Fruit fly (Drosophila melanogaster) whole organism, embryonic: ENCODE measurements around the gene CG33784.

Experiments
- CG10565 ChIP-seq: fragments of 200-800 bp; sonication (Bioruptor generic); optimal IDR thresholded peaks from 3 replicates; lab custom pipeline; 2016; ENCODE audit warnings: missing biosample characterization, mild to moderate bottlenecking, missing genetic modification characterization
- CG10654 ChIP-seq: fragments of 200-800 bp; sonication (Bioruptor generic); optimal IDR thresholded peaks from 2 replicates; lab custom pipeline; 2016; ENCODE audit warnings: missing biosample characterization, missing genetic modification characterization
- CG11247 ChIP-seq: fragments of 200-800 bp; sonication (Bioruptor generic); IDR thresholded peaks from 2 replicates; pipeline ENCODE4 v1.3.6; 2022; ENCODE audit warnings: missing biosample characterization, missing genetic modification characterization
- CG12299 ChIP-seq: fragments of 200-800 bp; sonication (Bioruptor generic); optimal IDR thresholded peaks from 2 replicates; lab custom pipeline; 2018; ENCODE audit warnings: missing biosample characterization, mild to moderate bottlenecking, missing genetic modification characterization
- CG12942 ChIP-seq: fragments of 200-800 bp; sonication (Bioruptor generic); optimal IDR thresholded peaks from 3 replicates; lab custom pipeline; 2016; ENCODE audit warnings: missing biosample characterization, missing genetic modification characterization
- CG14441 ChIP-seq: fragments of 200-800 bp; sonication (Bioruptor generic); IDR thresholded peaks from 2 replicates; pipeline ENCODE4 v1.3.6; 2022; ENCODE audit warnings: missing biosample characterization, missing genetic modification characterization
- CG15269 ChIP-seq: fragments of 200-800 bp; sonication (Bioruptor generic); optimal IDR thresholded peaks from 2 replicates; lab custom pipeline; 2018; ENCODE audit warnings: missing biosample characterization, mild to moderate bottlenecking, missing genetic modification characterization, moderate library complexity
- CG16779 ChIP-seq: fragments of 200-800 bp; sonication (Bioruptor generic); IDR thresholded peaks from 2 replicates; pipeline ENCODE4 v1.3.6; 2022; ENCODE audit warnings: missing biosample characterization, missing genetic modification characterization
- CG16813 ChIP-seq: fragments of 200-800 bp; sonication (Bioruptor generic); IDR thresholded peaks from 3 replicates; pipeline ENCODE4 v1.3.6; 2022; ENCODE audit warnings: missing biosample characterization, missing genetic modification characterization; ENCODE audit not compliant: partially characterized antibody
- CG16815 ChIP-seq: fragments of 200-800 bp; sonication (Bioruptor generic); optimal IDR thresholded peaks from 3 replicates; lab custom pipeline; 2017; ENCODE audit warnings: missing biosample characterization, mild to moderate bottlenecking, missing genetic modification characterization
- CG2875 ChIP-seq: fragments of 200-800 bp; sonication (Bioruptor generic); optimal IDR thresholded peaks from 2 replicates; lab custom pipeline; 2017; ENCODE audit warnings: missing biosample characterization, mild to moderate bottlenecking, missing genetic modification characterization, missing genetic modification reagents
- CG3065 ChIP-seq: fragments of 200-800 bp; sonication (Bioruptor generic); optimal IDR thresholded peaks from 2 replicates; lab custom pipeline; 2016; ENCODE audit warnings: missing biosample characterization, missing genetic modification characterization
- CG3281 ChIP-seq: fragments of 200-800 bp; sonication (Bioruptor generic); optimal IDR thresholded peaks from 3 replicates; lab custom pipeline; 2017; ENCODE audit warnings: missing biosample characterization, mild to moderate bottlenecking, missing genetic modification characterization
- CG33213 ChIP-seq: fragments of 200-800 bp; sonication (Bioruptor generic); optimal IDR thresholded peaks from 3 replicates; lab custom pipeline; 2016; ENCODE audit warnings: missing biosample characterization, missing genetic modification characterization
- CG43689 ChIP-seq: fragments of 200-800 bp; sonication (Bioruptor generic); IDR thresholded peaks from 2 replicates; pipeline ENCODE4 v1.3.6; 2022; ENCODE audit warnings: missing biosample characterization, missing genetic modification characterization
- CG4820 ChIP-seq: fragments of 200-800 bp; sonication (Bioruptor generic); optimal IDR thresholded peaks from 3 replicates; lab custom pipeline; 2016; ENCODE audit warnings: missing biosample characterization, missing genetic modification characterization
- CG7786 ChIP-seq: fragments of 200-800 bp; sonication (Bioruptor generic); optimal IDR thresholded peaks from 2 replicates; lab custom pipeline; 2016; ENCODE audit warnings: missing biosample characterization, missing genetic modification characterization
- CG7987 ChIP-seq: fragments of 200-800 bp; sonication (Bioruptor generic); optimal IDR thresholded peaks from 2 replicates; lab custom pipeline; 2018; ENCODE audit warnings: missing biosample characterization, mild to moderate bottlenecking, missing genetic modification characterization, moderate library complexity
- CG9797 ChIP-seq: fragments of 200-800 bp; sonication (Bioruptor generic); optimal IDR thresholded peaks from 3 replicates; lab custom pipeline; 2018; ENCODE audit warnings: missing biosample characterization, mild to moderate bottlenecking, missing genetic modification characterization
- CG9876 ChIP-seq: fragments of 200-800 bp; sonication (Bioruptor generic); optimal IDR thresholded peaks from 2 replicates; lab custom pipeline; 2016; ENCODE audit warnings: missing biosample characterization, missing genetic modification characterization
- CTCF ChIP-seq: fragments of 200-800 bp; sonication (Bioruptor generic); optimal IDR thresholded peaks from 2 replicates; lab custom pipeline; 2017; ENCODE audit warnings: missing biosample characterization, mild to moderate bottlenecking, missing genetic modification characterization, moderate library complexity
- D ChIP-seq, 2 experiments: fragments of 200-800 bp in 1 of 2; fragments of >200 bp in 1 of 2; sonication (Bioruptor generic) in 1 of 2; optimal IDR thresholded peaks; 2 replicates in 1 of 2; 3 replicates in 1 of 2; lab custom pipeline; 2017; ENCODE audit warnings: mild to moderate bottlenecking in 1 of 2, missing biosample characterization in 1 of 2, missing genetic modification characterization in 1 of 2, missing genetic modification reagents in 1 of 2
- D19A ChIP-seq: fragments of 200-800 bp; optimal IDR thresholded peaks from 3 replicates; lab custom pipeline; 2019; ENCODE audit warnings: missing biosample characterization, mild to moderate bottlenecking, missing genetic modification characterization, moderate library complexity
- Dek ChIP-seq: fragments of 200-800 bp; sonication (Bioruptor generic); optimal IDR thresholded peaks from 3 replicates; lab custom pipeline; 2019; ENCODE audit warnings: missing biosample characterization, mild to moderate bottlenecking, missing genetic modification characterization, moderate library complexity
- Dip2 ChIP-seq: fragments of 200-800 bp; sonication (Bioruptor generic); IDR thresholded peaks from 2 replicates; pipeline ENCODE4 v1.3.6; 2022; ENCODE audit warnings: missing biosample characterization, missing genetic modification characterization
- Hey ChIP-seq: fragments of 200-800 bp; sonication (Bioruptor generic); optimal IDR thresholded peaks from 3 replicates; lab custom pipeline; 2018; ENCODE audit warnings: missing biosample characterization, mild to moderate bottlenecking, missing genetic modification characterization
- Kr ChIP-seq: fragments of 200-800 bp; sonication (Bioruptor generic); optimal IDR thresholded peaks from 2 replicates; lab custom pipeline; 2017; ENCODE audit warnings: missing biosample characterization, mild to moderate bottlenecking, missing genetic modification characterization
- Neu2 ChIP-seq: fragments of 200-800 bp; sonication (Bioruptor generic); optimal IDR thresholded peaks from 3 replicates; lab custom pipeline; 2016; ENCODE audit warnings: missing biosample characterization, missing genetic modification characterization, borderline replicate concordance
- Nf-YC ChIP-seq: fragments of 200-800 bp; optimal IDR thresholded peaks from 3 replicates; lab custom pipeline; 2019; ENCODE audit warnings: missing biosample characterization, mild to moderate bottlenecking, missing genetic modification characterization, moderate library complexity
- Ptx1 ChIP-seq: fragments of 200-800 bp; sonication (Bioruptor generic); IDR thresholded peaks from 2 replicates; pipeline ENCODE4 v1.3.6; 2022; ENCODE audit warnings: missing biosample characterization, missing genetic modification characterization
- Sry-δ ChIP-seq: fragments of 200-800 bp; sonication (Bioruptor generic); optimal IDR thresholded peaks from 2 replicates; lab custom pipeline; 2016; ENCODE audit warnings: missing biosample characterization, missing genetic modification characterization
- Xrp1 ChIP-seq: fragments of 200-800 bp; sonication (Bioruptor generic); IDR thresholded peaks from 2 replicates; pipeline ENCODE4 v1.3.6; 2022; ENCODE audit warnings: missing biosample characterization, missing genetic modification characterization
- ab ChIP-seq: fragments of 200-800 bp; sonication (Bioruptor generic); optimal IDR thresholded peaks from 2 replicates; lab custom pipeline; 2016; ENCODE audit warnings: missing biosample characterization, missing genetic modification characterization
- ase ChIP-seq: fragments of 200-800 bp; sonication (Bioruptor generic); IDR thresholded peaks from 3 replicates; pipeline ENCODE4 v1.3.6; 2022; ENCODE audit warnings: missing biosample characterization, missing genetic modification characterization
- bigmax ChIP-seq: fragments of 200-800 bp; sonication (Bioruptor generic); optimal IDR thresholded peaks from 2 replicates; lab custom pipeline; 2018; ENCODE audit warnings: missing biosample characterization, mild to moderate bottlenecking, missing genetic modification characterization
- crol ChIP-seq: fragments of 200-800 bp; sonication (Bioruptor generic); IDR thresholded peaks from 2 replicates; pipeline ENCODE4 v1.3.6; 2022; ENCODE audit warnings: missing biosample characterization, missing genetic modification characterization
- exex ChIP-seq: fragments of 200-800 bp; sonication (Bioruptor generic); optimal IDR thresholded peaks from 4 replicates; lab custom pipeline; 2018; ENCODE audit warnings: missing biosample characterization, mild to moderate bottlenecking, missing genetic modification characterization, moderate library complexity
- fd64A ChIP-seq: fragments of 200-800 bp; sonication (Bioruptor generic); optimal IDR thresholded peaks from 3 replicates; lab custom pipeline; 2018; ENCODE audit warnings: missing biosample characterization, mild to moderate bottlenecking, missing genetic modification characterization
- grau ChIP-seq: fragments of 200-800 bp; optimal IDR thresholded peaks from 3 replicates; lab custom pipeline; 2019; ENCODE audit warnings: missing biosample characterization, mild to moderate bottlenecking, missing genetic modification characterization, moderate library complexity
- grn ChIP-seq: fragments of 200-800 bp; sonication (Bioruptor generic); optimal IDR thresholded peaks from 3 replicates; lab custom pipeline; 2017; ENCODE audit warnings: missing biosample characterization, missing genetic modification characterization
- hkb ChIP-seq, 2 experiments: fragments of 200-800 bp in 1 of 2; fragments of >200 bp in 1 of 2; sonication (Bioruptor generic) in 1 of 2; IDR thresholded peaks in 1 of 2; optimal IDR thresholded peaks in 1 of 2; 2 replicates each; pipeline versions ENCODE4 v1.3.6 to Lab custom; 2017 to 2022; ENCODE audit warnings: missing biosample characterization in 1 of 2, missing genetic modification characterization in 1 of 2
- insv ChIP-seq, 2 experiments: fragments of 200-800 bp; sonication (Bioruptor generic); optimal IDR thresholded peaks; 3 replicates each; lab custom pipeline; 2016 to 2018; ENCODE audit warnings: missing biosample characterization in 2 of 2, missing genetic modification characterization in 2 of 2
- knrl ChIP-seq: fragments of 200-800 bp; sonication (Bioruptor generic); IDR thresholded peaks from 3 replicates; pipeline ENCODE4 v1.3.6; 2022; ENCODE audit warnings: missing biosample characterization, missing genetic modification characterization; ENCODE audit not compliant: partially characterized antibody
- nmo ChIP-seq: fragments of 200-800 bp; sonication (Bioruptor generic); optimal IDR thresholded peaks from 2 replicates; lab custom pipeline; 2018; ENCODE audit warnings: missing biosample characterization, mild to moderate bottlenecking, missing genetic modification characterization, moderate library complexity
- nom ChIP-seq: fragments of 200-800 bp; sonication (Bioruptor generic); optimal IDR thresholded peaks from 2 replicates; lab custom pipeline; 2017; ENCODE audit warnings: missing biosample characterization, missing genetic modification characterization, mild to moderate bottlenecking, moderate library complexity, missing genetic modification reagents
- ranshi ChIP-seq: fragments of 200-800 bp; sonication (Bioruptor generic); IDR thresholded peaks from 2 replicates; pipeline ENCODE4 v1.3.6; 2022; ENCODE audit warnings: missing biosample characterization, missing genetic modification characterization
- sima ChIP-seq: fragments of 200-800 bp; sonication (Bioruptor generic); optimal IDR thresholded peaks from 2 replicates; lab custom pipeline; 2016; ENCODE audit warnings: missing biosample characterization, missing genetic modification characterization
- tap ChIP-seq: fragments of 200-800 bp; optimal IDR thresholded peaks from 3 replicates; lab custom pipeline; 2019; ENCODE audit warnings: missing biosample characterization, mild to moderate bottlenecking, missing genetic modification characterization, moderate library complexity
- wek ChIP-seq: fragments of 200-800 bp; sonication (Bioruptor generic); optimal IDR thresholded peaks from 3 replicates; lab custom pipeline; 2018; ENCODE audit warnings: missing biosample characterization, mild to moderate bottlenecking, missing genetic modification characterization, moderate library complexity

CG33784 gene

DNA sequence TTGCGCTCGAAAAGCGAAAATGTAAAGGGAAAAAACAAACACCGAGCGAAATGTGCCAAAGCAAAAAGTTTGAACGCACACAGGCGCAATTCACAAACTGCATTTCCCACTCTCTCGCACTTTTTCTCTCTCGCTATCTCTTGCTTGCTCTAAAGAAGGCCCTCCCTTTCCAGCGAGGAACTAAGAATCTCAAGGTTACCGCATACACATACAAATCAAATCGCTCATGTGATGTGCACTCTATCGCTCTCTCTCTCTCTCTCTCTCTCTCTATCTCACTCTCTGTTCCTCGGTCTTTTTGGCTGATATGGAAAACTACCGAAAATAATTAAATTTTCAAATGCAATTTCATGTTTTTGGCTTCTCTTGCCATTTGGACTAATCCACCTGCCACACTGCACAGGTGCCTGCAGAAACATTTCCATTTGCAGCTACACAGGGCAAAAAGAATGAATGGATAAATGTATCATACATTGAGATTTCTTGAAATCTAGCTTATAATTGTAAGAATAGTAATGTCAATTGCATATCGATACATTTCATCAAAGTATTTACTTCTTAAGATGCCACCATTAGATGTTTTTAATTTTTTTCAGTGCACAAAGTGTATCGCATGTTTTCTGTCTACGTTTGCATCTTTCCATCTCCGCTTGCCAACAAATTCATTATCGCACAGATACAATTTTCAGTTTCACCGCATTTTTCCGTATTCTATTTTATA is 11.7 kb downstream of the CG33784 start (continued):
- no peak for TF ChIP-seq CG10565 (GFP tag; lab: Kevin White, UChicago)
- no peak for TF ChIP-seq CG10654 (GFP tag; lab: Kevin White, UChicago)
- TF ChIP-seq CG11247 (GFP tag; lab: Robert Waterston, UW) = no peak
- TF ChIP-seq Hey = no peak
- TF ChIP-seq ab (GFP tag; lab: Kevin White, UChicago) = no peak
- peak; percentile 3 for TF ChIP-seq tap (tag; lab: Kevin White, UChicago)
- no peak for TF ChIP-seq grau
- TF ChIP-seq CG33213 (GFP tag; lab: Kevin White, UChicago) = no peak
- TF ChIP-seq CG14441 (GFP tag; lab: Robert Waterston, UW) = 0 out of 2 replicates have a peak, but pooled peaks have one; percentile 8
- TF ChIP-seq D19A = no peak
- TF ChIP-seq Neu2 (GFP tag; lab: Kevin White, UChicago) = peak; percentile 3
- TF ChIP-seq CG16779 (GFP tag; lab: Robert Waterston, UW) = no peak
- TF ChIP-seq ranshi (GFP tag; lab: Robert Waterston, UW) = peak; percentile 40; the same call in 1 of the 2 replicates
- no peak for TF ChIP-seq CG16813
- TF ChIP-seq Nf-YC (tag; lab: Kevin White, UChicago) = peak; percentile 31
- no peak for TF ChIP-seq CG9797 (GFP tag; lab: Kevin White, UChicago)
- no peak for TF ChIP-seq CG7786
- TF ChIP-seq CG43689 (GFP tag; lab: Robert Waterston, UW) = 0 out of 2 replicates have a peak, but pooled peaks have one; percentile 6
- TF ChIP-seq wek (GFP tag; lab: Kevin White, UChicago) = no peak
- TF ChIP-seq CG12299 (tag; lab: Kevin White, UChicago) = no peak
- TF ChIP-seq CG9876 (GFP tag; lab: Kevin White, UChicago) = no peak
- TF ChIP-seq exex (tag; lab: Kevin White, UChicago) = no peak
- peak; percentile 38 for TF ChIP-seq nmo (GFP tag; lab: Kevin White, UChicago)
- TF ChIP-seq nom (GFP tag; lab: Kevin White, UChicago) = peak; percentile 3
- TF ChIP-seq CG4820 (GFP tag; lab: Kevin White, UChicago) = peak; percentile 15
- TF ChIP-seq grn (GFP tag; lab: Kevin White, UChicago) = no peak
- TF ChIP-seq ase (GFP tag; lab: Robert Waterston, UW) = no peak
- TF ChIP-seq crol (GFP tag; lab: Robert Waterston, UW) = no peak
- no peak for TF ChIP-seq CG16815 (GFP tag; lab: Kevin White, UChicago)
- TF ChIP-seq insv (GFP tag; optimal IDR thresholded peaks at IDR 0.05; lab: Kevin White, UChicago) = no peak
- no peak for TF ChIP-seq hkb (optimal IDR thresholded peaks at IDR 0.05; lab: Kevin White, UChicago)
- TF ChIP-seq hkb (GFP tag; IDR thresholded peaks at IDR 0.05; lab: Robert Waterston, UW) = peak; percentile 65
- TF ChIP-seq knrl (GFP tag; lab: Robert Waterston, UW) = no peak
- no peak for TF ChIP-seq D (optimal IDR thresholded peaks at IDR 0.05; lab: Kevin White, UChicago)
- TF ChIP-seq D (GFP tag; optimal IDR thresholded peaks at IDR 0.05; lab: Kevin White, UChicago) = no peak
- no peak for TF ChIP-seq CTCF (GFP tag; lab: Kevin White, UChicago)
- no peak for TF ChIP-seq CG3281 (GFP tag; lab: Kevin White, UChicago)
- TF ChIP-seq CG7987 (GFP tag; lab: Kevin White, UChicago) = no peak
- TF ChIP-seq CG12942 (GFP tag; lab: Kevin White, UChicago) = no peak
- no peak for TF ChIP-seq CG2875
- peak; percentile 7 for TF ChIP-seq CG15269 (tag; lab: Kevin White, UChicago)
- no peak for TF ChIP-seq Kr
- peak; percentile 1 for TF ChIP-seq Sry-δ (GFP tag; lab: Kevin White, UChicago)
- TF ChIP-seq fd64A = no peak
- no peak for TF ChIP-seq CG3065 (GFP tag; lab: Kevin White, UChicago)
- TF ChIP-seq Dip2 (GFP tag; lab: Robert Waterston, UW) = no peak
- peak; percentile 55 for TF ChIP-seq Ptx1
- TF ChIP-seq sima (GFP tag; lab: Kevin White, UChicago) = no peak
- TF ChIP-seq Dek (tag; lab: Kevin White, UChicago) = no peak
- no peak for TF ChIP-seq bigmax (GFP tag; lab: Kevin White, UChicago)
- TF ChIP-seq Xrp1 (GFP tag; lab: Robert Waterston, UW) = 0 out of 2 replicates have a peak, but pooled peaks have one; percentile 30
